Worm (Caenorhabditis elegans): ENCODE data around the gene F08H9.3.

ce11 chrV:14460615-14461102 lies 2.5 kb downstream of the F08H9.3 start, which contains the start of gene F08H9.2:
- TF ChIP-seq elt-2 (tag; optimal IDR thresholded peaks at IDR 0.05) (no peak), ama-1 (optimal IDR thresholded peaks at IDR 0.05) (no peak), pha-4 (tag; optimal IDR thresholded peaks at IDR 0.05) (no peak), fkh-10 (GFP tag; optimal IDR thresholded peaks at IDR 0.05) (no peak), ceh-2 (tag; optimal IDR thresholded peaks at IDR 0.05) (no peak), ceh-45 (GFP tag; IDR thresholded peaks at IDR 0.05) (no peak), ceh-18 (tag; optimal IDR thresholded peaks at IDR 0.05) (no peak), sox-4 (tag; optimal IDR thresholded peaks at IDR 0.05) (no peak)

Data from whole organism, late embryonic.